Worm (Caenorhabditis elegans): ENCODE data around the gene T11F9.10.

- TF ChIP-seq eor-1 (tag; optimal IDR thresholded peaks at IDR 0.05): no peak
- TF ChIP-seq zag-1 (tag; optimal IDR thresholded peaks at IDR 0.05): no peak
- no peak for TF ChIP-seq ztf-11 (tag; optimal IDR thresholded peaks at IDR 0.05)
- no peak for TF ChIP-seq aly-2 (tag; optimal IDR thresholded peaks at IDR 0.05)
- TF ChIP-seq lin-39 (tag; optimal IDR thresholded peaks at IDR 0.05): no peak
These were observed 48.3 kb upstream of the T11F9.10 start, which contains the start of gene dmsr-1 for ce11 chrV:11438464-11438863.

All from whole organism, L3 larva.